Worm (Caenorhabditis elegans) whole organism, young adult: ENCODE results near the gene grl-31.

Experiments
- F10E7.11 ChIP-seq: sonication (generic microtip); optimal IDR thresholded peaks from 2 replicates; lab custom pipeline; 2017; ENCODE audit warnings: mild to moderate bottlenecking, missing genetic modification characterization, moderate library complexity, missing compliant biosample characterization
- F55B11.4 ChIP-seq: sonication (generic microtip); optimal IDR thresholded peaks from 2 replicates; lab custom pipeline; 2016; ENCODE audit warnings: missing compliant biosample characterization, missing genetic modification characterization, borderline replicate concordance; ENCODE audit not compliant: insufficient read depth
- Y56A3A.18 ChIP-seq: fragments of 200-800 bp; sonication (Bioruptor generic); IDR thresholded peaks from 2 replicates; pipeline ENCODE4 v1.3.6; 2022; ENCODE audit warnings: missing genetic modification reagents, missing genetic modification characterization, missing compliant biosample characterization
- ZK185.1 ChIP-seq: sonication (generic microtip); optimal IDR thresholded peaks from 2 replicates; lab custom pipeline; 2016; ENCODE audit warnings: mild to moderate bottlenecking, missing genetic modification characterization, missing compliant biosample characterization; ENCODE audit not compliant: poor library complexity, severe bottlenecking
- akir-1 ChIP-seq: fragments of 200-800 bp; sonication (Bioruptor generic); optimal IDR thresholded peaks from 2 replicates; lab custom pipeline; 2018; ENCODE audit warnings: mild to moderate bottlenecking, missing genetic modification characterization, moderate library complexity, missing compliant biosample characterization
- ama-1 ChIP-seq, 3 experiments: fragments of 150-350 bp in 1 of 3; sonication (generic microtip) in 2 of 3; optimal IDR thresholded peaks; 2 replicates each; lab custom pipeline; 2014 to 2018; ENCODE audit warnings: missing biosample characterization in 2 of 3, missing genetic modification characterization in 2 of 3, missing genetic modification reagents in 2 of 3
- atf-7 ChIP-seq: sonication (generic microtip); optimal IDR thresholded peaks from 2 replicates; lab custom pipeline; 2017; ENCODE audit warnings: mild to moderate bottlenecking, missing genetic modification characterization, missing compliant biosample characterization
- attf-5 ChIP-seq: fragments of 200-800 bp; sonication (Bioruptor generic); optimal IDR thresholded peaks from 2 replicates; lab custom pipeline; 2018; ENCODE audit warnings: mild to moderate bottlenecking, missing genetic modification characterization, missing compliant biosample characterization
- bed-1 ChIP-seq: fragments of 200-800 bp; sonication (Bioruptor generic); IDR thresholded peaks from 2 replicates; pipeline ENCODE4 v1.3.6; 2022; ENCODE audit warnings: missing genetic modification reagents, missing genetic modification characterization, missing compliant biosample characterization
- bed-2 ChIP-seq: fragments of 200-800 bp; sonication (Bioruptor generic); IDR thresholded peaks from 2 replicates; pipeline ENCODE4 v1.3.6; 2022; ENCODE audit warnings: missing genetic modification reagents, missing genetic modification characterization, missing compliant biosample characterization
- ccch-3 ChIP-seq: fragments of 200-800 bp; sonication (Bioruptor generic); optimal IDR thresholded peaks from 2 replicates; lab custom pipeline; 2018; ENCODE audit warnings: mild to moderate bottlenecking, missing genetic modification characterization, missing compliant biosample characterization
- cebp-1 ChIP-seq, 2 experiments: fragments of 200-800 bp in 1 of 2; sonication (Bioruptor generic) in 1 of 2; sonication (generic microtip) in 1 of 2; IDR thresholded peaks in 1 of 2; optimal IDR thresholded peaks in 1 of 2; 2 replicates each; pipeline versions ENCODE4 v1.3.6 to Lab custom; 2017 to 2022; ENCODE audit warnings: missing compliant biosample characterization in 2 of 2, missing genetic modification characterization in 2 of 2, mild to moderate bottlenecking in 1 of 2, missing genetic modification reagents in 1 of 2, moderate library complexity in 1 of 2
- ceh-27 ChIP-seq: fragments of 200-800 bp; sonication (Bioruptor generic); optimal IDR thresholded peaks from 2 replicates; lab custom pipeline; 2018; ENCODE audit warnings: mild to moderate bottlenecking, missing genetic modification characterization, moderate library complexity, missing compliant biosample characterization
- dox-1 ChIP-seq: fragments of 200-800 bp; sonication (Bioruptor generic); IDR thresholded peaks from 2 replicates; pipeline ENCODE4 v1.3.6; 2022; ENCODE audit warnings: missing genetic modification reagents, missing genetic modification characterization, missing compliant biosample characterization
- dpff-1 ChIP-seq: sonication (generic microtip); optimal IDR thresholded peaks from 2 replicates; lab custom pipeline; 2017; ENCODE audit warnings: mild to moderate bottlenecking, missing genetic modification characterization, missing compliant biosample characterization
- egl-44 ChIP-seq: fragments of 200-800 bp; sonication (Bioruptor generic); IDR thresholded peaks from 2 replicates; pipeline ENCODE4 v1.3.6; 2022; ENCODE audit warnings: missing genetic modification reagents, missing genetic modification characterization, missing compliant biosample characterization
- egrh-3 ChIP-seq: fragments of 200-800 bp; sonication (Bioruptor generic); IDR thresholded peaks from 2 replicates; pipeline ENCODE4 v1.3.6; 2022; ENCODE audit warnings: missing genetic modification reagents, missing genetic modification characterization, missing compliant biosample characterization
- fkh-3 ChIP-seq: sonication (generic microtip); optimal IDR thresholded peaks from 2 replicates; lab custom pipeline; 2016; ENCODE audit warnings: mild to moderate bottlenecking, missing genetic modification characterization, missing compliant biosample characterization
- hlh-26 ChIP-seq: fragments of 200-800 bp; sonication (Bioruptor generic); conservative IDR thresholded peaks from 2 replicates; pipeline ENCODE4 v1.3.6; 2022; ENCODE audit warnings: missing genetic modification reagents, missing genetic modification characterization, missing compliant biosample characterization
- hmg-1.2 ChIP-seq: fragments of 200-800 bp; sonication (Bioruptor generic); IDR thresholded peaks from 2 replicates; pipeline ENCODE4 v1.3.6; 2022; ENCODE audit warnings: missing genetic modification reagents, missing genetic modification characterization, missing compliant biosample characterization
- hrde-1 ChIP-seq: sonication (generic microtip); optimal IDR thresholded peaks from 2 replicates; lab custom pipeline; 2016; ENCODE audit warnings: missing genetic modification characterization, mild to moderate bottlenecking, missing compliant biosample characterization, moderate library complexity, missing genotype, missing genetic modification reagents, borderline replicate concordance
- lag-1 ChIP-seq: fragments of 200-800 bp; sonication (Bioruptor generic); IDR thresholded peaks from 2 replicates; pipeline ENCODE4 v1.3.6; 2022; ENCODE audit warnings: missing genetic modification reagents, missing genetic modification characterization, missing compliant biosample characterization
- lin-54 ChIP-seq: fragments of 200-800 bp; sonication (Bioruptor generic); optimal IDR thresholded peaks from 2 replicates; lab custom pipeline; 2018; ENCODE audit warnings: mild to moderate bottlenecking, missing genetic modification characterization, missing compliant biosample characterization
- lir-1 ChIP-seq: fragments of 200-800 bp; sonication (Bioruptor generic); conservative IDR thresholded peaks from 2 replicates; pipeline ENCODE4 v1.3.6; 2022; ENCODE audit warnings: missing genetic modification reagents, missing genetic modification characterization, missing compliant biosample characterization
- madf-3 ChIP-seq: fragments of 200-800 bp; sonication (Bioruptor generic); IDR thresholded peaks from 2 replicates; pipeline ENCODE4 v1.3.6; 2022; ENCODE audit warnings: missing genetic modification reagents, missing genetic modification characterization, missing compliant biosample characterization
- madf-6 ChIP-seq: fragments of 200-800 bp; sonication (Bioruptor generic); IDR thresholded peaks from 2 replicates; pipeline ENCODE4 v1.3.6; 2022; ENCODE audit warnings: missing genetic modification reagents, missing genetic modification characterization, missing compliant biosample characterization
- mcd-1 ChIP-seq: fragments of 200-800 bp; sonication (Bioruptor generic); IDR thresholded peaks from 2 replicates; pipeline ENCODE4 v1.3.6; 2022; ENCODE audit warnings: missing genetic modification reagents, missing genetic modification characterization, missing compliant biosample characterization
- nfyb-1 ChIP-seq: fragments of 200-800 bp; sonication (Bioruptor generic); IDR thresholded peaks from 2 replicates; pipeline ENCODE4 v1.3.6; 2022; ENCODE audit warnings: missing genetic modification reagents, missing genetic modification characterization, missing compliant biosample characterization
- nhr-120 ChIP-seq: fragments of 200-800 bp; sonication (Bioruptor generic); IDR thresholded peaks from 2 replicates; pipeline ENCODE4 v1.3.6; 2022; ENCODE audit warnings: missing genetic modification characterization, missing compliant biosample characterization
- nhr-27 ChIP-seq: fragments of 200-800 bp; sonication (Bioruptor generic); optimal IDR thresholded peaks from 2 replicates; lab custom pipeline; 2018; ENCODE audit warnings: mild to moderate bottlenecking, missing genetic modification characterization, moderate library complexity, missing compliant biosample characterization
- nhr-80 ChIP-seq: sonication (generic microtip); optimal IDR thresholded peaks from 2 replicates; lab custom pipeline; 2016; ENCODE audit warnings: missing genetic modification characterization, missing compliant biosample characterization
- rcor-1 ChIP-seq: fragments of 200-800 bp; sonication (Bioruptor generic); IDR thresholded peaks from 2 replicates; pipeline ENCODE4 v1.3.6; 2022; ENCODE audit warnings: missing genetic modification reagents, missing genetic modification characterization, missing compliant biosample characterization
- snpc-4 ChIP-seq, 5 experiments: fragments of 150-350 bp in 1 of 5; sonication (generic microtip) in 4 of 5; optimal IDR thresholded peaks; 2 replicates each; lab custom pipeline; 2014 to 2018; ENCODE audit warnings: missing genetic modification characterization in 5 of 5, missing biosample characterization in 3 of 5, antibody characterized with exemption in 2 of 5, mild to moderate bottlenecking in 2 of 5, missing compliant biosample characterization in 2 of 5, missing genotype in 2 of 5, moderate library complexity in 2 of 5, missing genetic modification reagents in 1 of 5
- somi-1 ChIP-seq: fragments of 200-800 bp; sonication (Bioruptor generic); optimal IDR thresholded peaks from 2 replicates; lab custom pipeline; 2018; ENCODE audit warnings: mild to moderate bottlenecking, missing genetic modification characterization, missing compliant biosample characterization
- unc-62 ChIP-seq: fragments of 150-350 bp; optimal IDR thresholded peaks from 2 replicates; lab custom pipeline; 2014; ENCODE audit warnings: missing biosample characterization, missing genetic modification reagents, missing genetic modification characterization
- zfh-2 ChIP-seq: fragments of 200-800 bp; sonication (Bioruptor generic); conservative IDR thresholded peaks from 2 replicates; pipeline ENCODE4 v1.3.6; 2022; ENCODE audit warnings: missing genetic modification reagents, missing genetic modification characterization, missing compliant biosample characterization
- ztf-25 ChIP-seq: fragments of 200-800 bp; sonication (Bioruptor generic); IDR thresholded peaks from 2 replicates; pipeline ENCODE4 v1.3.6; 2022; ENCODE audit warnings: missing genetic modification reagents, missing genetic modification characterization, missing compliant biosample characterization
- ztf-3 ChIP-seq: fragments of 200-800 bp; sonication (Bioruptor generic); optimal IDR thresholded peaks from 2 replicates; lab custom pipeline; 2018; ENCODE audit warnings: mild to moderate bottlenecking, missing genetic modification characterization, missing compliant biosample characterization

Gene grl-31

ce11 chrV:3581643-3582042, 24.1 kb upstream of the grl-31 start:
- TF ChIP-seq unc-62 (no peak), ztf-3 (no peak), zfh-2 (GFP tag; lab: Robert Waterston, UW) (peak; percentile 65), nhr-27 (no peak), atf-7 (no peak), lag-1 (GFP tag; lab: Robert Waterston, UW) (0 out of 2 replicates have a peak, but pooled peaks have one; percentile 5), dpff-1 (tag; lab: Kevin White, UChicago) (no peak), madf-3 (GFP tag; lab: Robert Waterston, UW) (no peak), bed-2 (no peak), F55B11.4 (no peak), dox-1 (no peak), ceh-27 (no peak), egrh-3 (peak; percentile 6; the same call in 1 of the 2 replicates)

ce11 chrV:3581034-3581433, 23.5 kb upstream of the grl-31 start:
- TF ChIP-seq Y56A3A.18 (no peak), attf-5 (GFP tag; lab: Kevin White, UChicago) (peak; percentile 2)

DNA sequence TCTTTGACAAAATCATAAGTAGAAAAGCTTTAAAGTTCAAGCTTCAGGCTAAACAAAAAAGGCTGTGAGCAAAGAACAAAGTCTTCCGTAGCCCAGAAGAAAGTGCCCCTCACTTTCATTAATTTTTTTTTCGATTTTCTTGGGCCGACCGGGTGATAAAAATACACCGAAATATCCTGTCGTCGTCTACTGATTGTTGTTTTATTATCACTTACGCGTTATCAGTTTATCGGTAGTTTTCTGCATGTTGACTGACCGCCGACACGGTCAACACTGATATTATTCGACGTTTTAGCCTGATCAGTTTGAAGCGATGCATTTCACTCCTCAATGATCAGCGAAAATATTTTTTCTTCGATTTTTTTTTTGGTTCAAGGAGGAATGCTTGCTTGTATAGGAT, 22.8 kb upstream of the grl-31 start:
- TF ChIP-seq akir-1 (GFP tag; lab: Kevin White, UChicago) (no peak), Y56A3A.18 (peak; percentile 23; the same call in 1 of the 2 replicates), rcor-1 (GFP tag; lab: Robert Waterston, UW) (no peak), ccch-3 (no peak), lir-1 (GFP tag; lab: Robert Waterston, UW) (no peak), F10E7.11 (tag; lab: Kevin White, UChicago) (no peak), ZK185.1 (tag; lab: Kevin White, UChicago) (no peak), madf-3 (GFP tag; lab: Robert Waterston, UW) (0 out of 2 replicates have a peak, but pooled peaks have one; percentile 9), fkh-3 (no peak)

DNA sequence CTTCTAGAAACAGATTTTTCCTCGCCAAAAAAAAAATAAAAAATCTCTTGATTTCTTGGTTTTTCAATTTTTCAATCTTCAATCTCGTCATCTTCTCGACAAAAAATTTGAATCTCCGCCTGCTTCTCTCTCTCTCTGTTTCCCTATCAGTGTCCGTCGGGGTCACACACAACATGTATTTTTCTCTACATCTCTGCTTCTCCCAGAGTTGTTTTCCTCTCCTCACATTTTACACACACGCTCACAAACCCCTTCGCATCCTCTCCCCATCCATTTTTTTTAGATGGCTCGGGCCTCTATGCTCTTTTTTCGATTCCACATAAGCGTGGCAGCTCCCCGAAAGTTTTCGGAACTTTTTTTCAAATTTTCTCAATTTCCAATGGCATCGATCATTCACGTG, 22.2 kb upstream of the grl-31 start:
- TF ChIP-seq attf-5 (GFP tag; lab: Kevin White, UChicago), result peak; percentile 70
- TF ChIP-seq nhr-120 (GFP tag; lab: Robert Waterston, UW), result no peak
- TF ChIP-seq nfyb-1 (GFP tag; lab: Robert Waterston, UW), result no peak
- no peak; the same call in 1 of the 2 replicates for TF ChIP-seq madf-6 (GFP tag; lab: Robert Waterston, UW)
- no peak; the same call in 1 of the 2 replicates for TF ChIP-seq mcd-1 (GFP tag; lab: Robert Waterston, UW)
- TF ChIP-seq Y56A3A.18, result no peak
- TF ChIP-seq hlh-26 (GFP tag; lab: Robert Waterston, UW), result no peak
- no peak for TF ChIP-seq ztf-25 (GFP tag; lab: Robert Waterston, UW)
- peak; percentile 31 for TF ChIP-seq somi-1
- no peak for TF ChIP-seq bed-1 (GFP tag; lab: Robert Waterston, UW)
- peak; percentile 12 for TF ChIP-seq atf-7
- peak; percentile 49 for TF ChIP-seq ama-1 (optimal IDR thresholded peaks at IDR 0.05; lab: Kevin White, UChicago)
- no peak for TF ChIP-seq ama-1 (GFP tag; optimal IDR thresholded peaks at IDR 0.05; lab: Kevin White, UChicago)
- TF ChIP-seq lin-54 (GFP tag; lab: Kevin White, UChicago), result peak; percentile 11
- TF ChIP-seq nhr-80 (tag; lab: Kevin White, UChicago), result peak; percentile 58
- peak; percentile 24; the same call in 1 of the 2 replicates for TF ChIP-seq rcor-1 (GFP tag; lab: Robert Waterston, UW)
- TF ChIP-seq snpc-4 (GFP tag; optimal IDR thresholded peaks at IDR 0.05; lab: Kevin White, UChicago), result no peak
- peak in 1 of 4 experiments; percentile 5 for TF ChIP-seq snpc-4 (tag; optimal IDR thresholded peaks at IDR 0.05; lab: Kevin White, UChicago)
- TF ChIP-seq egl-44 (GFP tag; lab: Robert Waterston, UW), result no peak
- TF ChIP-seq hmg-1.2 (GFP tag; lab: Robert Waterston, UW), result peak; percentile 51
- TF ChIP-seq cebp-1 (GFP tag; IDR thresholded peaks at IDR 0.05; lab: Robert Waterston, UW), result no peak
- peak; percentile 45 for TF ChIP-seq cebp-1 (tag; optimal IDR thresholded peaks at IDR 0.05; lab: Kevin White, UChicago)
- TF ChIP-seq hrde-1, result no peak
